Worm (Caenorhabditis elegans): Measurements from ENCODE around the gene F08F1.4.
"Not testable (repeated sequence)": the region's sequence is repeated elsewhere in the genome, so short reads cannot be mapped to it uniquely, and the experiment has no call there.

The F08F1.4 gene

ce11 chrX:8408267-8408666 is 5.0 kb upstream of the F08F1.4 start, which contains the start of gene sulp-3:
Gene sulp-3, minus strand, starts transcription at chrX:8408367.
- TF ChIP-seq W03F9.2 (tag; optimal IDR thresholded peaks at IDR 0.05), result no peak
- no peak for TF ChIP-seq him-1 (tag; optimal IDR thresholded peaks at IDR 0.05)
- no peak for TF ChIP-seq dao-5 (tag; optimal IDR thresholded peaks at IDR 0.05)

ce11 chrX:8410754-8411153 is 2.5 kb upstream of the F08F1.4 start, which contains the start of gene F08F1.9:
Gene F08F1.9, minus strand, starts transcription at chrX:8410854.
- not testable (repeated sequence) for TF ChIP-seq him-1, W03F9.2, dao-5 (tag; optimal IDR thresholded peaks at IDR 0.05)

ce11 chrX:8416819-8417218 is 3.6 kb downstream of the F08F1.4 start, which contains the start of gene ced-8:
Gene ced-8, minus strand, starts transcription at chrX:8416919.
- no peak for TF ChIP-seq dao-5 (tag; optimal IDR thresholded peaks at IDR 0.05)
- no peak for TF ChIP-seq him-1 (tag; optimal IDR thresholded peaks at IDR 0.05)
- no peak for TF ChIP-seq W03F9.2 (tag; optimal IDR thresholded peaks at IDR 0.05)

- TF ChIP-seq him-1 (tag; optimal IDR thresholded peaks at IDR 0.05) (no peak), W03F9.2 (tag; optimal IDR thresholded peaks at IDR 0.05) (no peak), dao-5 (tag; optimal IDR thresholded peaks at IDR 0.05) (no peak)
These were observed 4.5 kb downstream of the F08F1.4 start for ce11 chrX:8417727-8418126.

DNA sequence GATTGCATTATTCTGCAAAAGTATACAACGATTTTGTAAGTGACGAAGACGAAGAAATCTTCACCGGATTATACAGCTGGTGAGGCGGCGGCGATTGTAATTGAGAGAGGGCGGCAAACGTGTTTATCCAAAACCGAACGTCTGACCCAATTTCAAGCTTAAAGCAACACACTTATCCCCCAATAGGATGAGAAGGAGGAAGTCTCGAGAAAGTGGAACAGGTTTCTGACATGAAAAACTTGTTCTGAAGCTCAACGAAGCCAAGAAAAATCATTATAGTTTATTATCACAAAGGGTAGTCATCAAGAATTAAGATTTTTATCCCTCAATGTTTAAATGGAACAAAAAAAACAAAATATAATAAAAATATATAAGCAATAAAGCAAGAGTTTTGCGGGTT is 5.2 kb downstream of the F08F1.4 start, which contains the start of gene spp-13:
Gene spp-13, minus strand, starts transcription at position 143 of the 400 bp plus-strand sequence.
- no peak for TF ChIP-seq W03F9.2 (tag; optimal IDR thresholded peaks at IDR 0.05)
- TF ChIP-seq him-1 (tag; optimal IDR thresholded peaks at IDR 0.05), result no peak
- no peak for TF ChIP-seq dao-5 (tag; optimal IDR thresholded peaks at IDR 0.05)

DNA sequence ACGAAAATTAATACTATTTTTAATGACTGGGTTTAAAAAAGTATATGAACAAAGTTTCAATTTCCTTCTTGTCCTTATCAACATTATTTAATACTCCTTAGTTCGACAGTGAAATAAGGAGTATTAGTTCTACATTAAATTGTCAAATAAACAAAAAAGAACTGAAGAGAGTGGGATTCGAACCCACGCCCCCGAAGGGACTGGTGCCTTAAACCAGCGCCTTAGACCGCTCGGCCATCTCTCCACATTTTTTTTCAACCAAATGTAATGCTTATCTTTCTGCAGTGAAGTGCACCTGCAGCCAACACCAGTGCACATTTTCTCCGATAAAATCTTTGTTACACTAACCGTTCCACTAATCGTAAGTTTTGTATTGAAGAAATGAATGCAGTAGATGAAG is 6.0 kb downstream of the F08F1.4 start:
- no peak for TF ChIP-seq dao-5 (tag; optimal IDR thresholded peaks at IDR 0.05)
- TF ChIP-seq him-1 (tag; optimal IDR thresholded peaks at IDR 0.05), result no peak
- TF ChIP-seq W03F9.2 (tag; optimal IDR thresholded peaks at IDR 0.05), result no peak

ce11 chrX:8421594-8421993 is 8.4 kb downstream of the F08F1.4 start:
- TF ChIP-seq dao-5 (tag; optimal IDR thresholded peaks at IDR 0.05), result no peak
- TF ChIP-seq him-1 (tag; optimal IDR thresholded peaks at IDR 0.05), result no peak
- no peak for TF ChIP-seq W03F9.2 (tag; optimal IDR thresholded peaks at IDR 0.05)

- no peak for TF ChIP-seq W03F9.2 (tag; optimal IDR thresholded peaks at IDR 0.05)
- no peak for TF ChIP-seq dao-5 (tag; optimal IDR thresholded peaks at IDR 0.05)
- TF ChIP-seq him-1 (tag; optimal IDR thresholded peaks at IDR 0.05), result no peak
These were observed 8.8 kb downstream of the F08F1.4 start, which contains the start of gene tag-123 for ce11 chrX:8422020-8422419. Gene tag-123, minus strand, starts transcription at chrX:8422055.

- TF ChIP-seq dao-5 (tag; optimal IDR thresholded peaks at IDR 0.05) (no peak), him-1 (tag; optimal IDR thresholded peaks at IDR 0.05) (no peak), W03F9.2 (tag; optimal IDR thresholded peaks at IDR 0.05) (no peak)
These were observed 10.0 kb downstream of the F08F1.4 start for ce11 chrX:8423199-8423598.

ce11 chrX:8423633-8424032 is 10.4 kb downstream of the F08F1.4 start, which contains the start of gene tth-1:
Gene tth-1, minus strand, starts transcription at chrX:8423733.
- TF ChIP-seq him-1 (tag; optimal IDR thresholded peaks at IDR 0.05) (no peak), dao-5 (tag; optimal IDR thresholded peaks at IDR 0.05) (no peak), W03F9.2 (tag; optimal IDR thresholded peaks at IDR 0.05) (no peak)

DNA sequence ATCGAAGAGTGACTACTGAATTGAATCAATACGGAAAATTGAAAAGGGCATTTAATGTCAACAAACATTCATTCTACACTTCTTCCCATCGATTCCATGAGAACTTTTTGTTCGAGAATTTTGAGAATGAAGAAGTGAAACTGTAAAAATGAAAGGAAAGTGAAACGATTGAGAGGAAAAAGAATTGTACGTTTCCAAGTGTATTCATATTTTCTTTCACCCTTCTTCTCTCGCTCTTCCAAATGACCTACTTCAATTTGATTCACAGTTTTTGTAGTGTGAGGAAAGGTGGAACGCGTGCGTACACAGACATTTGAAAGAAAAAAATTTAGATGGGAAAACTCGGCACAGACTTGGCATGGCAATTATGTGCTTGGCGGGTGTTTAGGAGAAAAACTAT is 11.1 kb downstream of the F08F1.4 start:
- TF ChIP-seq W03F9.2 (tag; optimal IDR thresholded peaks at IDR 0.05), result no peak
- TF ChIP-seq dao-5 (tag; optimal IDR thresholded peaks at IDR 0.05), result no peak
- no peak for TF ChIP-seq him-1 (tag; optimal IDR thresholded peaks at IDR 0.05)

- no peak for TF ChIP-seq dao-5 (tag; optimal IDR thresholded peaks at IDR 0.05)
- TF ChIP-seq him-1 (tag; optimal IDR thresholded peaks at IDR 0.05), result no peak
- no peak for TF ChIP-seq W03F9.2 (tag; optimal IDR thresholded peaks at IDR 0.05)
These were observed 13.0 kb downstream of the F08F1.4 start for ce11 chrX:8426160-8426712.

- TF ChIP-seq dao-5 (tag; optimal IDR thresholded peaks at IDR 0.05), result no peak
- no peak for TF ChIP-seq him-1 (tag; optimal IDR thresholded peaks at IDR 0.05)
- no peak for TF ChIP-seq W03F9.2 (tag; optimal IDR thresholded peaks at IDR 0.05)
These were observed 15.2 kb downstream of the F08F1.4 start, which contains the start of gene F08F1.3 for ce11 chrX:8428319-8428888. Gene F08F1.3, plus strand, starts transcription at chrX:8428838.

ce11 chrX:8429503-8429902 is 16.3 kb downstream of the F08F1.4 start:
- no peak for TF ChIP-seq him-1 (tag; optimal IDR thresholded peaks at IDR 0.05)
- no peak for TF ChIP-seq W03F9.2 (tag; optimal IDR thresholded peaks at IDR 0.05)
- no peak for TF ChIP-seq dao-5 (tag; optimal IDR thresholded peaks at IDR 0.05)

All from whole organism, L4/young adult.